Worm (Caenorhabditis elegans) whole organism, L4/young adult: ENCODE results near the gene Y32B12A.5.

Source experiments
- W03F9.2 ChIP-seq: fragments of 150-350 bp; optimal IDR thresholded peaks from 2 replicates; lab custom pipeline; 2014; ENCODE audit warnings: missing biosample characterization, missing genetic modification characterization
- dao-5 ChIP-seq: sonication (generic microtip); optimal IDR thresholded peaks from 2 replicates; lab custom pipeline; 2016; ENCODE audit warnings: missing genotype, missing genetic modification characterization, moderate library complexity, missing compliant biosample characterization
- him-1 ChIP-seq: sonication (generic microtip); optimal IDR thresholded peaks from 2 replicates; lab custom pipeline; 2016; ENCODE audit warnings: missing genotype, missing genetic modification reagents, missing genetic modification characterization, missing compliant biosample characterization

ce11 chrV:16437546-16437945 lies 49.8 kb downstream of the Y32B12A.5 start, which contains the start of gene F26D2.15:
- no peak for TF ChIP-seq dao-5 (tag; lab: Kevin White, UChicago)
- no peak for TF ChIP-seq him-1 (tag; lab: Kevin White, UChicago)
- TF ChIP-seq W03F9.2 (tag; lab: Kevin White, UChicago), result no peak
